Fruit fly (Drosophila melanogaster) whole organism, prepupa: ENCODE data around the gene CstF64.
A peak's percentile ranks its signal among the peaks of the same experiment; 100 is the strongest.

Experiments used
- CG10631 ChIP-seq: fragments of 200-800 bp; sonication (Bioruptor generic); optimal IDR thresholded peaks from 2 replicates; lab custom pipeline; 2016; ENCODE audit warnings: missing biosample characterization, missing genetic modification characterization
- CG11294 ChIP-seq: fragments of 200-800 bp; sonication (Bioruptor generic); IDR thresholded peaks from 2 replicates; pipeline ENCODE4 v1.3.6; 2022; ENCODE audit warnings: missing biosample characterization, missing genetic modification characterization
- CG15336 ChIP-seq: fragments of 200-800 bp; sonication (Bioruptor generic); IDR thresholded peaks from 2 replicates; pipeline ENCODE4 v1.3.6; 2022; ENCODE audit warnings: missing biosample characterization, missing genetic modification characterization
- CG1621 ChIP-seq: fragments of 200-800 bp; sonication (Bioruptor generic); optimal IDR thresholded peaks from 3 replicates; lab custom pipeline; 2018; ENCODE audit warnings: missing biosample characterization, mild to moderate bottlenecking, missing genetic modification characterization
- CG3032 ChIP-seq: fragments of 200-800 bp; optimal IDR thresholded peaks from 2 replicates; lab custom pipeline; 2019; ENCODE audit warnings: missing biosample characterization, mild to moderate bottlenecking, missing genetic modification characterization, moderate library complexity
- CG31627 ChIP-seq: fragments of 200-800 bp; sonication (Bioruptor generic); optimal IDR thresholded peaks from 3 replicates; lab custom pipeline; 2016; ENCODE audit warnings: missing biosample characterization, missing genetic modification characterization
- CG32006 ChIP-seq: fragments of 200-800 bp; sonication (Bioruptor generic); optimal IDR thresholded peaks from 3 replicates; lab custom pipeline; 2017; ENCODE audit warnings: missing biosample characterization, mild to moderate bottlenecking, missing genetic modification characterization
- CG3919 ChIP-seq: fragments of 200-800 bp; sonication (Bioruptor generic); optimal IDR thresholded peaks from 3 replicates; lab custom pipeline; 2016; ENCODE audit warnings: missing biosample characterization, missing genetic modification characterization
- CG4318 ChIP-seq: fragments of 200-800 bp; sonication (Bioruptor generic); optimal IDR thresholded peaks from 3 replicates; lab custom pipeline; 2017; ENCODE audit warnings: missing biosample characterization, mild to moderate bottlenecking, missing genetic modification characterization
- CG6163 ChIP-seq: fragments of 200-800 bp; sonication (Bioruptor generic); IDR thresholded peaks from 3 replicates; pipeline ENCODE4 v1.3.6; 2022; ENCODE audit warnings: missing biosample characterization, missing genetic modification characterization
- CG6808 ChIP-seq: fragments of 200-800 bp; sonication (Bioruptor generic); optimal IDR thresholded peaks from 3 replicates; lab custom pipeline; 2017; ENCODE audit warnings: missing biosample characterization, missing genetic modification characterization, mild to moderate bottlenecking, moderate library complexity, missing genetic modification reagents
- CG6854 ChIP-seq: fragments of 200-800 bp; sonication (Bioruptor generic); optimal IDR thresholded peaks from 2 replicates; lab custom pipeline; 2017; ENCODE audit warnings: missing biosample characterization, mild to moderate bottlenecking, missing genetic modification characterization
- CG7368 ChIP-seq: fragments of 200-800 bp; sonication (Bioruptor generic); optimal IDR thresholded peaks from 3 replicates; lab custom pipeline; 2016; ENCODE audit warnings: missing biosample characterization, missing genetic modification characterization
- CG8119 ChIP-seq: fragments of 200-800 bp; sonication (Bioruptor generic); IDR thresholded peaks from 3 replicates; pipeline ENCODE4 v1.3.6; 2022; ENCODE audit warnings: missing biosample characterization, missing genetic modification characterization
- CG8319 ChIP-seq: fragments of 200-800 bp; sonication (Bioruptor generic); optimal IDR thresholded peaks from 3 replicates; lab custom pipeline; 2016; ENCODE audit warnings: missing biosample characterization, missing genetic modification characterization
- CG8632 ChIP-seq: fragments of 200-800 bp; sonication (Bioruptor generic); optimal IDR thresholded peaks from 3 replicates; lab custom pipeline; 2016; ENCODE audit warnings: missing biosample characterization, missing genetic modification characterization
- CG9139 ChIP-seq: fragments of 200-800 bp; sonication (Bioruptor generic); optimal IDR thresholded peaks from 3 replicates; lab custom pipeline; 2017; ENCODE audit warnings: missing biosample characterization, mild to moderate bottlenecking, missing genetic modification characterization
- Eip75B ChIP-seq: fragments of 200-800 bp; sonication (Bioruptor generic); optimal IDR thresholded peaks from 3 replicates; lab custom pipeline; 2016; ENCODE audit warnings: missing biosample characterization, missing genetic modification characterization
- Eip78C ChIP-seq: fragments of 200-800 bp; sonication (Bioruptor generic); peaks from one replicate; lab custom pipeline; 2016; ENCODE audit warnings: missing biosample characterization, missing genetic modification characterization
- Eip93F ChIP-seq: fragments of 200-800 bp; sonication (Bioruptor generic); optimal IDR thresholded peaks from 2 replicates; lab custom pipeline; 2016; ENCODE audit warnings: missing biosample characterization, mild to moderate bottlenecking, missing genetic modification characterization
- Ets21C ChIP-seq: fragments of 200-800 bp; sonication (Bioruptor generic); optimal IDR thresholded peaks from 3 replicates; lab custom pipeline; 2016; ENCODE audit warnings: missing biosample characterization, missing genetic modification characterization
- Ets96B ChIP-seq: fragments of 200-800 bp; optimal IDR thresholded peaks from 2 replicates; lab custom pipeline; 2019; ENCODE audit warnings: missing biosample characterization, mild to moderate bottlenecking, missing genetic modification characterization, moderate library complexity
- Hr38 ChIP-seq: sonication (Bioruptor generic); optimal IDR thresholded peaks from 2 replicates; lab custom pipeline; 2016; ENCODE audit warnings: missing biosample characterization, missing genetic modification characterization
- Met ChIP-seq: fragments of 200-800 bp; sonication (Bioruptor generic); optimal IDR thresholded peaks from 3 replicates; lab custom pipeline; 2016; ENCODE audit warnings: missing biosample characterization, missing genetic modification characterization
- Smox ChIP-seq: fragments of 200-800 bp; sonication (Bioruptor generic); optimal IDR thresholded peaks from 3 replicates; lab custom pipeline; 2016; ENCODE audit warnings: missing biosample characterization, missing genetic modification characterization
- Sox14 ChIP-seq: fragments of 200-800 bp; sonication (Bioruptor generic); optimal IDR thresholded peaks from 3 replicates; lab custom pipeline; 2016; ENCODE audit warnings: missing biosample characterization, missing genetic modification characterization
- Sox15 ChIP-seq: fragments of 200-800 bp; sonication (Bioruptor generic); optimal IDR thresholded peaks from 3 replicates; lab custom pipeline; 2016; ENCODE audit warnings: missing biosample characterization, missing genetic modification characterization
- achi ChIP-seq: fragments of 200-800 bp; sonication (Bioruptor generic); optimal IDR thresholded peaks from 3 replicates; lab custom pipeline; 2016; ENCODE audit warnings: missing biosample characterization, missing genetic modification characterization
- acj6 ChIP-seq: fragments of 200-800 bp; sonication (Bioruptor generic); optimal IDR thresholded peaks from 3 replicates; lab custom pipeline; 2016; ENCODE audit warnings: missing biosample characterization, missing genetic modification characterization
- cyc ChIP-seq: fragments of 200-800 bp; sonication (Bioruptor generic); optimal IDR thresholded peaks from 3 replicates; lab custom pipeline; 2016; ENCODE audit warnings: missing biosample characterization, missing genetic modification characterization
- dac ChIP-seq: fragments of 200-800 bp; sonication (Bioruptor generic); optimal IDR thresholded peaks from 2 replicates; lab custom pipeline; 2017; ENCODE audit warnings: missing biosample characterization, mild to moderate bottlenecking, missing genetic modification characterization
- dsx ChIP-seq: fragments of 200-800 bp; optimal IDR thresholded peaks from 3 replicates; lab custom pipeline; 2019; ENCODE audit warnings: missing biosample characterization, mild to moderate bottlenecking, missing genetic modification characterization, moderate library complexity; ENCODE audit not compliant: poor library complexity, severe bottlenecking
- eg ChIP-seq: fragments of 200-800 bp; sonication (Bioruptor generic); IDR thresholded peaks from 3 replicates; pipeline ENCODE4 v1.3.6; 2022; ENCODE audit warnings: missing biosample characterization, missing genetic modification characterization
- esn ChIP-seq: fragments of 200-800 bp; sonication (Bioruptor generic); optimal IDR thresholded peaks from 2 replicates; lab custom pipeline; 2016; ENCODE audit warnings: missing biosample characterization, mild to moderate bottlenecking, missing genetic modification characterization, moderate library complexity
- fd85E ChIP-seq: fragments of 200-800 bp; sonication (Bioruptor generic); optimal IDR thresholded peaks from 3 replicates; lab custom pipeline; 2016; ENCODE audit warnings: missing biosample characterization, missing genetic modification characterization
- net ChIP-seq: fragments of 200-800 bp; sonication (Bioruptor generic); optimal IDR thresholded peaks from 3 replicates; lab custom pipeline; 2016; ENCODE audit warnings: missing biosample characterization, missing genetic modification characterization
- ss ChIP-seq, 2 experiments: fragments of 200-800 bp; sonication (Bioruptor generic); optimal IDR thresholded peaks; 2 replicates in 1 of 2; 3 replicates in 1 of 2; lab custom pipeline; 2017 to 2018; ENCODE audit warnings: mild to moderate bottlenecking in 2 of 2, missing biosample characterization in 2 of 2, missing genetic modification characterization in 2 of 2, moderate library complexity in 1 of 2
- svp ChIP-seq: fragments of 200-800 bp; sonication (Bioruptor generic); peaks from one replicate; lab custom pipeline; 2016; ENCODE audit warnings: missing biosample characterization, missing genetic modification characterization
- topi ChIP-seq: fragments of 200-800 bp; sonication (Bioruptor generic); optimal IDR thresholded peaks from 3 replicates; lab custom pipeline; 2016; ENCODE audit warnings: missing biosample characterization, missing genetic modification characterization
- vri ChIP-seq: fragments of 200-800 bp; sonication (Bioruptor generic); optimal IDR thresholded peaks from 3 replicates; lab custom pipeline; 2016; ENCODE audit warnings: missing biosample characterization, mild to moderate bottlenecking, missing genetic modification characterization

Gene CstF64

DNA sequence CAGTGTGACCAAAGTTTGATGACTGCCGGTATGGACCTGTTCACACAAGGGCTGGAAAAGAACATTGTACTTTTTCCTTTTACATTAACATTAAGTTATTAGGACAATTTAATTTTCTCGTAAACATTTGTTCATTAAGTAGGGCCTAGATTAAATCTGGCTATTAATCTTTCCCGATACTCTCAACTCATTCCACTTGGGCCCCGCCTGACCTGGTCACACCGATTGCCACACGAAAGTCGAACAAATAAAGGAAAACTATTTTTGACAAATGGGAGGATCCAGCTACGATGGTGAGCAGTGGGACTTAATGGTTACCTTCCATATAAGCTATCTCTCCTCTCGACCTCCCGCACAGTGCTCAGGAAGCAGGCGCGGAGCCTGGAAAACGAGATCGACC, 4.1 kb downstream of the CstF64 start, which contains the start of the genes Cpsf73 and Gos28:
Gene Cpsf73, minus strand, starts transcription at position 28 of the 400 bp plus-strand sequence.
Gene Gos28, plus strand, starts transcription at position 214 of the 400 bp plus-strand sequence.
- TF ChIP-seq dac (no peak), Ets21C (GFP tag; lab: Kevin White, UChicago) (no peak), acj6 (GFP tag; lab: Kevin White, UChicago) (no peak), Hr38 (no peak), vri (no peak), CG3032 (no peak), dsx (peak; percentile 7), Eip78C (peak; percentile 64), topi (GFP tag; lab: Kevin White, UChicago) (peak; percentile 23), esn (GFP tag; lab: Kevin White, UChicago) (peak; percentile 34), CG3919 (GFP tag; lab: Kevin White, UChicago) (peak; percentile 22), CG31627 (GFP tag; lab: Kevin White, UChicago) (peak; percentile 19), fd85E (no peak), Sox14 (GFP tag; lab: Kevin White, UChicago) (peak; percentile 70), Eip75B (GFP tag; lab: Kevin White, UChicago) (no peak)

DNA sequence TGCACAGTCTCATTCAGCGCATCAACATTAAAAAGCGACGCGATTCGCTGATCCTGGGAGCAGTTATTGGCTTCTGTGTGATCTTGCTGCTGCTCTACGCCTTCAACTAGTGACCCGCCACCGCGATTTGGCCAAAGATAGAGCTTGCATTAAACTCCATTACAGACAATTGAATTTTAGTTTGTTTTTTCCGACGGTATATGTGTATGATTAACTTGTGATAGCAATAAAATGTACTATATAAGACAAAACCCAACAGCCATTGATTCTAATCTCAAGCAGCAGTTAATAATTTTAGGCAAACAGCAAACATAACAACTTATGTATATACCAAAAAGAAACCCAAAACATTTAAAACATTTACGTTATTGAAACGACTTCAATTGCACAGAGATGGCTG, 5.6 kb downstream of the CstF64 start, which contains the start of gene CG31231:
Gene CG31231, plus strand, starts transcription at position 301 of the 400 bp plus-strand sequence.
- TF ChIP-seq CG8632 (GFP tag; lab: Kevin White, UChicago) (no peak), Ets96B (no peak)

dm6 chr3R:18667659-18668248, 8.3 kb downstream of the CstF64 start, which contains the start of gene CG31229:
TSS of gene CG31229 (plus strand) at chr3R:18667852.
- TF ChIP-seq CG6854 (GFP tag; lab: Kevin White, UChicago), result peak; percentile 41
- peak; percentile 17; the same call in 1 of the 2 replicates for TF ChIP-seq CG15336 (GFP tag; lab: Robert Waterston, UW)
- TF ChIP-seq vri, result peak; percentile 80
- no peak for TF ChIP-seq ss (GFP tag; optimal IDR thresholded peaks at IDR 0.05; lab: Kevin White, UChicago)
- TF ChIP-seq Eip78C, result peak; percentile 8

DNA sequence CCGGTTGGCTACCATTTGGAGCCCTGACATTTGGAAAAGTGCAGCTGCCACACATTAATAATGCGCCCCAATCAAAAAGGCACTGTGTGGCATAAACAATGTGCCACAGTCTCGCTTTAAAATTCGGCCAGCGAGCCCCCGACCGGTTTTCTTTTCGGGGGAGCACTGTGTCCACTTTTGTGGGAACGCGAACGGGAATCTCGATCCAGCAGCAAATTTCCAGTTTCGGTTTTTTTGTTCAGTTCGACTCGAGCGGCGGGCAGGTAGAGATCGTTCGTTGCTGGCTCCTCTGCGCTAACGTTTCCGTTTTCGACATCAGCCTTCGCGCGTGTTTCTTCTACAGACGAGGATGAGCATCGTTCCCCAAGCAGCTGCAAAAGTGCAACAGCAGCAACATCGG, 9.7 kb downstream of the CstF64 start, which contains the start of gene CG7702:
Gene CG7702, plus strand, starts transcription at position 239 of the 400 bp plus-strand sequence.
- TF ChIP-seq CG11294 (GFP tag; lab: Robert Waterston, UW) (no peak), Eip78C (peak; percentile 58), topi (GFP tag; lab: Kevin White, UChicago) (no peak), CG6854 (GFP tag; lab: Kevin White, UChicago) (peak; percentile 3), CG6808 (GFP tag; lab: Kevin White, UChicago) (peak; percentile 11), eg (peak; percentile 52; the same call in 1 of the 3 replicates), Eip93F (GFP tag; lab: Kevin White, UChicago) (peak; percentile 29), Sox15 (GFP tag; lab: Kevin White, UChicago) (no peak), CG1621 (tag; lab: Kevin White, UChicago) (peak; percentile 2), dsx (peak; percentile 58), CG15336 (GFP tag; lab: Robert Waterston, UW) (peak; percentile 34; the same call in 1 of the 2 replicates), CG9139 (GFP tag; lab: Kevin White, UChicago) (no peak), CG6163 (GFP tag; lab: Robert Waterston, UW) (peak; percentile 5; the same call in 1 of the 3 replicates), CG8119 (GFP tag; lab: Robert Waterston, UW) (peak; percentile 22; the same call in 1 of the 3 replicates), vri (peak; percentile 17)

- TF ChIP-seq net (GFP tag; lab: Kevin White, UChicago), result peak; percentile 60
- peak; percentile 79; the same call in 2 of the 3 replicates for TF ChIP-seq CG6163 (GFP tag; lab: Robert Waterston, UW)
- TF ChIP-seq Eip78C, result peak; percentile 93
- TF ChIP-seq CG7368 (GFP tag; lab: Kevin White, UChicago), result peak; percentile 17
- TF ChIP-seq Met (GFP tag; lab: Kevin White, UChicago), result peak; percentile 62
- no peak for TF ChIP-seq Hr38
- peak; percentile 76 for TF ChIP-seq Sox14 (GFP tag; lab: Kevin White, UChicago)
- no peak for TF ChIP-seq CG6854 (GFP tag; lab: Kevin White, UChicago)
- TF ChIP-seq svp (GFP tag; lab: Kevin White, UChicago), result no peak
- peak; percentile 69 for TF ChIP-seq achi (GFP tag; lab: Kevin White, UChicago)
- TF ChIP-seq cyc (GFP tag; lab: Kevin White, UChicago), result peak; percentile 62
- TF ChIP-seq CG4318, result no peak
- TF ChIP-seq CG15336 (GFP tag; lab: Robert Waterston, UW), result peak; percentile 80
- TF ChIP-seq Eip93F (GFP tag; lab: Kevin White, UChicago), result no peak
- no peak for TF ChIP-seq CG10631 (GFP tag; lab: Kevin White, UChicago)
- TF ChIP-seq CG11294 (GFP tag; lab: Robert Waterston, UW), result peak; percentile 64
- TF ChIP-seq CG32006, result peak; percentile 82
- TF ChIP-seq CG8319 (GFP tag; lab: Kevin White, UChicago), result peak; percentile 3
- peak; percentile 72 for TF ChIP-seq CG3032
- TF ChIP-seq CG3919 (GFP tag; lab: Kevin White, UChicago), result peak; percentile 65
- peak; percentile 74 for TF ChIP-seq CG8119 (GFP tag; lab: Robert Waterston, UW)
- no peak for TF ChIP-seq Smox
- peak; percentile 37 for TF ChIP-seq CG8632 (GFP tag; lab: Kevin White, UChicago)
- no peak for TF ChIP-seq Sox15 (GFP tag; lab: Kevin White, UChicago)
- peak; percentile 80 for TF ChIP-seq eg
- TF ChIP-seq vri, result peak; percentile 37
Measured at dm6 chr3R:18669812-18670211, 10.4 kb downstream of the CstF64 start.
